Fruit fly (Drosophila melanogaster) whole organism, embryonic: ENCODE results near the gene Sf3b1.

Experiments used
- Asciz ChIP-seq: fragments of 200-800 bp; sonication (Bioruptor generic); optimal IDR thresholded peaks from 2 replicates; lab custom pipeline; 2017; ENCODE audit warnings: missing biosample characterization, mild to moderate bottlenecking, missing genetic modification characterization, missing genetic modification reagents
- CG10209 ChIP-seq: fragments of 200-800 bp; sonication (Bioruptor generic); optimal IDR thresholded peaks from 3 replicates; lab custom pipeline; 2017; ENCODE audit warnings: missing biosample characterization, mild to moderate bottlenecking, missing genetic modification characterization, missing genetic modification reagents
- CG11695 ChIP-seq: fragments of 200-800 bp; sonication (Bioruptor generic); IDR thresholded peaks from 3 replicates; pipeline ENCODE4 v1.3.6; 2022; ENCODE audit warnings: missing biosample characterization, missing genetic modification characterization
- CG12391 ChIP-seq: fragments of 200-800 bp; sonication (Bioruptor generic); optimal IDR thresholded peaks from 3 replicates; lab custom pipeline; 2018; ENCODE audit warnings: missing biosample characterization, mild to moderate bottlenecking, missing genetic modification characterization, moderate library complexity
- CG1602 ChIP-seq: fragments of 200-800 bp; sonication (Bioruptor generic); optimal IDR thresholded peaks from 3 replicates; lab custom pipeline; 2016; ENCODE audit warnings: missing biosample characterization, missing genetic modification characterization
- CG1603 ChIP-seq: fragments of 200-800 bp; sonication (Bioruptor generic); optimal IDR thresholded peaks from 2 replicates; lab custom pipeline; 2019; ENCODE audit warnings: missing biosample characterization, mild to moderate bottlenecking, missing genetic modification characterization, moderate library complexity
- CG16863 ChIP-seq: fragments of 200-800 bp; sonication (Bioruptor generic); optimal IDR thresholded peaks from 3 replicates; lab custom pipeline; 2016; ENCODE audit warnings: missing biosample characterization, missing genetic modification characterization
- CG17829 ChIP-seq: fragments of 200-800 bp; optimal IDR thresholded peaks from 2 replicates; lab custom pipeline; 2019; ENCODE audit warnings: missing biosample characterization, mild to moderate bottlenecking, missing genetic modification characterization, moderate library complexity
- CG1832 ChIP-seq: fragments of 200-800 bp; sonication (Bioruptor generic); optimal IDR thresholded peaks from 2 replicates; lab custom pipeline; 2017; ENCODE audit warnings: missing biosample characterization, mild to moderate bottlenecking, missing genetic modification characterization, inconsistent platforms
- CG18619 ChIP-seq: fragments of 200-800 bp; sonication (Bioruptor generic); optimal IDR thresholded peaks from 3 replicates; lab custom pipeline; 2017; ENCODE audit warnings: missing biosample characterization, mild to moderate bottlenecking, missing genetic modification characterization
- CG2875 ChIP-seq: fragments of 200-800 bp; sonication (Bioruptor generic); optimal IDR thresholded peaks from 2 replicates; lab custom pipeline; 2017; ENCODE audit warnings: missing biosample characterization, mild to moderate bottlenecking, missing genetic modification characterization, missing genetic modification reagents
- CG30020 ChIP-seq: fragments of 200-800 bp; optimal IDR thresholded peaks from 2 replicates; lab custom pipeline; 2019; ENCODE audit warnings: missing biosample characterization, mild to moderate bottlenecking, missing genetic modification characterization, moderate library complexity
- CG32767 ChIP-seq: fragments of 200-800 bp; sonication (Bioruptor generic); IDR thresholded peaks from 2 replicates; pipeline ENCODE4 v1.3.6; 2022; ENCODE audit warnings: missing biosample characterization, missing genetic modification characterization
- CG3407 ChIP-seq: fragments of 200-800 bp; sonication (Bioruptor generic); optimal IDR thresholded peaks from 2 replicates; lab custom pipeline; 2018; ENCODE audit warnings: missing biosample characterization, mild to moderate bottlenecking, missing genetic modification characterization
- CG34422 ChIP-seq: fragments of 200-800 bp; sonication (Bioruptor generic); IDR thresholded peaks from 3 replicates; pipeline ENCODE4 v1.3.6; 2022; ENCODE audit warnings: missing biosample characterization, missing genetic modification characterization
- CG3995 ChIP-seq: fragments of 200-800 bp; sonication (Bioruptor generic); optimal IDR thresholded peaks from 3 replicates; lab custom pipeline; 2016; ENCODE audit warnings: missing biosample characterization, missing genetic modification characterization
- CG6175 ChIP-seq: fragments of 200-800 bp; sonication (Bioruptor generic); IDR thresholded peaks from 3 replicates; pipeline ENCODE4 v1.3.6; 2022; ENCODE audit warnings: missing biosample characterization, missing genetic modification characterization
- CG7372 ChIP-seq: fragments of 200-800 bp; sonication (Bioruptor generic); IDR thresholded peaks from 2 replicates; pipeline ENCODE4 v1.3.6; 2022; ENCODE audit warnings: missing biosample characterization, missing genetic modification characterization
- CrebB ChIP-seq: fragments of 200-800 bp; sonication (Bioruptor generic); optimal IDR thresholded peaks from 3 replicates; lab custom pipeline; 2018; ENCODE audit warnings: missing biosample characterization, mild to moderate bottlenecking, missing genetic modification characterization
- Dp ChIP-seq: fragments of 200-800 bp; sonication (Bioruptor generic); optimal IDR thresholded peaks from 2 replicates; lab custom pipeline; 2018; ENCODE audit warnings: missing biosample characterization, mild to moderate bottlenecking, missing genetic modification characterization, moderate library complexity
- Gsc ChIP-seq: fragments of 200-800 bp; sonication (Bioruptor generic); IDR thresholded peaks from 2 replicates; pipeline ENCODE4 v1.3.6; 2022; ENCODE audit warnings: missing biosample characterization, missing genetic modification characterization
- Gug ChIP-seq: fragments of 200-800 bp; sonication (Bioruptor generic); IDR thresholded peaks from 4 replicates; pipeline ENCODE4 v1.3.6; 2022; ENCODE audit warnings: missing biosample characterization, missing genetic modification characterization
- Lim3 ChIP-seq: fragments of 200-800 bp; sonication (Bioruptor generic); IDR thresholded peaks from 2 replicates; pipeline ENCODE4 v1.3.6; 2022; ENCODE audit warnings: missing biosample characterization, missing genetic modification characterization
- Meics ChIP-seq: fragments of 200-800 bp; sonication (Bioruptor generic); optimal IDR thresholded peaks from 2 replicates; lab custom pipeline; 2017; ENCODE audit warnings: missing biosample characterization, mild to moderate bottlenecking, missing genetic modification characterization
- Myb ChIP-seq: fragments of 200-800 bp; sonication (Bioruptor generic); optimal IDR thresholded peaks from 2 replicates; lab custom pipeline; 2016; ENCODE audit warnings: missing biosample characterization, missing genetic modification characterization
- NfI ChIP-seq: fragments of 200-800 bp; sonication (Bioruptor generic); optimal IDR thresholded peaks from 3 replicates; lab custom pipeline; 2018; ENCODE audit warnings: missing biosample characterization, mild to moderate bottlenecking, missing genetic modification characterization, moderate library complexity
- Pdp1 ChIP-seq, 2 experiments: fragments of 200-800 bp; sonication (Bioruptor generic); optimal IDR thresholded peaks; 3 replicates each; lab custom pipeline; 2016; ENCODE audit warnings: missing biosample characterization in 2 of 2, missing genetic modification characterization in 2 of 2, mild to moderate bottlenecking in 1 of 2, moderate library complexity in 1 of 2
- TFAM ChIP-seq: fragments of 200-800 bp; sonication (Bioruptor generic); optimal IDR thresholded peaks from 2 replicates; lab custom pipeline; 2017; ENCODE audit warnings: missing biosample characterization, missing genetic modification characterization, inconsistent platforms
- Xbp1 ChIP-seq: fragments of 200-800 bp; sonication (Bioruptor generic); optimal IDR thresholded peaks from 3 replicates; lab custom pipeline; 2016; ENCODE audit warnings: missing biosample characterization, mild to moderate bottlenecking, missing genetic modification characterization
- Xrp1 ChIP-seq: fragments of 200-800 bp; sonication (Bioruptor generic); IDR thresholded peaks from 2 replicates; pipeline ENCODE4 v1.3.6; 2022; ENCODE audit warnings: missing biosample characterization, missing genetic modification characterization
- aop ChIP-seq: fragments of 200-800 bp; sonication (Bioruptor generic); IDR thresholded peaks from 2 replicates; pipeline ENCODE4 v1.3.6; 2022; ENCODE audit warnings: missing biosample characterization, missing genetic modification characterization
- ap ChIP-seq: fragments of 200-800 bp; sonication (Bioruptor generic); IDR thresholded peaks from 2 replicates; pipeline ENCODE4 v1.3.6; 2022; ENCODE audit warnings: missing biosample characterization, missing genetic modification characterization
- bab2 ChIP-seq: fragments of 200-800 bp; sonication (Bioruptor generic); optimal IDR thresholded peaks from 2 replicates; lab custom pipeline; 2016; ENCODE audit warnings: missing biosample characterization, missing genetic modification characterization
- cad ChIP-seq: fragments of >200 bp; optimal IDR thresholded peaks from 2 replicates; lab custom pipeline; 2017; ENCODE audit warnings: missing biosample characterization, missing genetic modification characterization
- cg ChIP-seq: fragments of 200-800 bp; sonication (Bioruptor generic); optimal IDR thresholded peaks from 3 replicates; lab custom pipeline; 2019; ENCODE audit warnings: missing biosample characterization, mild to moderate bottlenecking, missing genetic modification characterization, moderate library complexity
- chm ChIP-seq: fragments of 200-800 bp; sonication (Bioruptor generic); IDR thresholded peaks from 2 replicates; pipeline ENCODE4 v1.3.6; 2022; ENCODE audit warnings: missing biosample characterization, missing genetic modification characterization
- crol ChIP-seq: fragments of 200-800 bp; sonication (Bioruptor generic); IDR thresholded peaks from 2 replicates; pipeline ENCODE4 v1.3.6; 2022; ENCODE audit warnings: missing biosample characterization, missing genetic modification characterization
- dpn ChIP-seq, 2 experiments: fragments of 200-800 bp; sonication (Bioruptor generic); optimal IDR thresholded peaks; 3 replicates each; lab custom pipeline; 2016; ENCODE audit warnings: missing biosample characterization in 2 of 2, missing genetic modification characterization in 2 of 2
- ftz-f1 ChIP-seq: fragments of 200-800 bp; sonication (Bioruptor generic); optimal IDR thresholded peaks from 2 replicates; lab custom pipeline; 2016; ENCODE audit warnings: missing biosample characterization, missing genetic modification characterization
- gem ChIP-seq: fragments of 200-800 bp; sonication (Bioruptor generic); optimal IDR thresholded peaks from 2 replicates; lab custom pipeline; 2019; ENCODE audit warnings: missing biosample characterization, mild to moderate bottlenecking, missing genetic modification characterization, moderate library complexity
- jumu ChIP-seq: fragments of 200-800 bp; sonication (Bioruptor generic); optimal IDR thresholded peaks from 3 replicates; lab custom pipeline; 2016; ENCODE audit warnings: missing biosample characterization, missing genetic modification characterization
- lola ChIP-seq, 3 experiments: fragments of >200 bp in 2 of 3; fragments of 200-800 bp in 1 of 3; sonication (Bioruptor generic) in 1 of 3; optimal IDR thresholded peaks; 2 replicates each; lab custom pipeline; 2017 to 2019; ENCODE audit warnings: missing biosample characterization in 3 of 3, missing genetic modification characterization in 3 of 3, mild to moderate bottlenecking in 1 of 3, moderate library complexity in 1 of 3
- nerfin-2 ChIP-seq: fragments of 200-800 bp; sonication (Bioruptor generic); IDR thresholded peaks from 2 replicates; pipeline ENCODE4 v1.3.6; 2022; ENCODE audit warnings: missing biosample characterization, missing genetic modification characterization; ENCODE audit not compliant: partially characterized antibody
- nmo ChIP-seq: fragments of 200-800 bp; sonication (Bioruptor generic); optimal IDR thresholded peaks from 2 replicates; lab custom pipeline; 2018; ENCODE audit warnings: missing biosample characterization, mild to moderate bottlenecking, missing genetic modification characterization, moderate library complexity
- pzg ChIP-seq: fragments of 200-800 bp; sonication (Bioruptor generic); optimal IDR thresholded peaks from 3 replicates; lab custom pipeline; 2018; ENCODE audit warnings: missing biosample characterization, mild to moderate bottlenecking, missing genetic modification characterization, moderate library complexity
- salm ChIP-seq: fragments of 200-800 bp; sonication (Bioruptor generic); optimal IDR thresholded peaks from 2 replicates; lab custom pipeline; 2018; ENCODE audit warnings: missing biosample characterization, mild to moderate bottlenecking, missing genetic modification characterization
- sens ChIP-seq: fragments of 200-800 bp; sonication (Bioruptor generic); peaks from one replicate; lab custom pipeline; 2016; ENCODE audit warnings: missing biosample characterization, missing genetic modification characterization
- sna ChIP-seq: fragments of 200-800 bp; sonication (Bioruptor generic); IDR thresholded peaks from 2 replicates; pipeline ENCODE4 v1.3.6; 2022; ENCODE audit warnings: missing biosample characterization, missing genetic modification characterization; ENCODE audit not compliant: partially characterized antibody
- tna ChIP-seq: fragments of 200-800 bp; sonication (Bioruptor generic); IDR thresholded peaks from 2 replicates; pipeline ENCODE4 v1.3.6; 2022; ENCODE audit warnings: missing biosample characterization, missing genetic modification characterization; ENCODE audit not compliant: partially characterized antibody
- tup ChIP-seq: fragments of 200-800 bp; sonication (Bioruptor generic); optimal IDR thresholded peaks from 2 replicates; lab custom pipeline; 2016; ENCODE audit warnings: missing biosample characterization, mild to moderate bottlenecking, missing genetic modification characterization, moderate library complexity
- z ChIP-seq: fragments of 200-800 bp; sonication (Bioruptor generic); IDR thresholded peaks from 3 replicates; pipeline ENCODE4 v1.3.6; 2022; ENCODE audit warnings: missing biosample characterization, missing genetic modification characterization

Sf3b1 gene

dm6 chr2L:606165-606564 lies 38.0 kb downstream of the Sf3b1 start (continued):
- TF ChIP-seq CG1603 (tag; lab: Kevin White, UChicago) (peak; percentile 59), CG16863 (GFP tag; lab: Kevin White, UChicago) (no peak), CG7372 (no peak), Xrp1 (peak; percentile 84), ftz-f1 (GFP tag; lab: Kevin White, UChicago) (no peak), CG1602 (GFP tag; lab: Kevin White, UChicago) (peak; percentile 29), CG18619 (GFP tag; lab: Kevin White, UChicago) (no peak), ap (GFP tag; lab: Robert Waterston, UW) (no peak), dpn (GFP tag; optimal IDR thresholded peaks at IDR 0.05; lab: Kevin White, UChicago) (peak in 1 of 2 experiments; percentile 29), gem (tag; lab: Kevin White, UChicago) (peak; percentile 67), CG10209 (GFP tag; lab: Kevin White, UChicago) (no peak), CG11695 (GFP tag; lab: Robert Waterston, UW) (no peak), jumu (GFP tag; lab: Kevin White, UChicago) (no peak), CG34422 (GFP tag; lab: Robert Waterston, UW) (0 out of 3 replicates have a peak, but pooled peaks have one; percentile 26), CG32767 (no peak), Meics (no peak), Dp (GFP tag; lab: Kevin White, UChicago) (no peak), tup (GFP tag; lab: Kevin White, UChicago) (no peak), Asciz (GFP tag; lab: Kevin White, UChicago) (no peak), Pdp1 (GFP tag; optimal IDR thresholded peaks at IDR 0.05; lab: Kevin White, UChicago) (no peak), sens (peak; percentile 75), tna (GFP tag; lab: Robert Waterston, UW) (no peak), salm (tag; lab: Kevin White, UChicago) (no peak), nerfin-2 (GFP tag; lab: Robert Waterston, UW) (no peak), Myb (no peak), NfI (GFP tag; lab: Kevin White, UChicago) (no peak), CG17829 (tag; lab: Kevin White, UChicago) (peak; percentile 63), CrebB (tag; lab: Kevin White, UChicago) (no peak), Gug (GFP tag; lab: Robert Waterston, UW) (no peak; the same call in 3 of the 4 replicates), CG1832 (GFP tag; lab: Kevin White, UChicago) (no peak), CG30020 (tag; lab: Kevin White, UChicago) (no peak), CG3995 (GFP tag; lab: Kevin White, UChicago) (no peak), CG6175 (GFP tag; lab: Robert Waterston, UW) (no peak), z (GFP tag; lab: Robert Waterston, UW) (no peak), pzg (GFP tag; lab: Kevin White, UChicago) (no peak), crol (GFP tag; lab: Robert Waterston, UW) (no peak), TFAM (GFP tag; lab: Kevin White, UChicago) (no peak), Lim3 (GFP tag; lab: Robert Waterston, UW) (no peak), CG2875 (GFP tag; lab: Kevin White, UChicago) (no peak), sna (no peak), lola (GFP tag; optimal IDR thresholded peaks at IDR 0.05; lab: Kevin White, UChicago) (peak in 1 of 3 experiments; percentile 56), bab2 (no peak), nmo (GFP tag; lab: Kevin White, UChicago) (peak; percentile 22), chm (GFP tag; lab: Robert Waterston, UW) (no peak; the same call in 1 of the 2 replicates), Xbp1 (GFP tag; lab: Kevin White, UChicago) (peak; percentile 34), CG3407 (peak; percentile 38), Gsc (peak; percentile 41), cg (GFP tag; lab: Kevin White, UChicago) (no peak), aop (GFP tag; lab: Robert Waterston, UW) (no peak), cad (no peak), CG12391 (tag; lab: Kevin White, UChicago) (peak; percentile 56)
